Worm (Caenorhabditis elegans) whole organism, early embryonic: Measurements from ENCODE around the gene ulp-4.

Experiments used
- ama-1 ChIP-seq: fragments of 150-350 bp; optimal IDR thresholded peaks from 2 replicates; lab custom pipeline; 2014
- tbx-11 ChIP-seq: fragments of 200-800 bp; sonication (Bioruptor generic); IDR thresholded peaks from 2 replicates; pipeline ENCODE4 v1.3.6; 2022; ENCODE audit warnings: missing genetic modification characterization, missing compliant biosample characterization
- tbx-37 ChIP-seq: fragments of 200-800 bp; sonication (Bioruptor generic); conservative IDR thresholded peaks from 2 replicates; pipeline ENCODE4 v1.3.6; 2022; ENCODE audit warnings: missing genetic modification reagents, missing genetic modification characterization, missing compliant biosample characterization

DNA sequence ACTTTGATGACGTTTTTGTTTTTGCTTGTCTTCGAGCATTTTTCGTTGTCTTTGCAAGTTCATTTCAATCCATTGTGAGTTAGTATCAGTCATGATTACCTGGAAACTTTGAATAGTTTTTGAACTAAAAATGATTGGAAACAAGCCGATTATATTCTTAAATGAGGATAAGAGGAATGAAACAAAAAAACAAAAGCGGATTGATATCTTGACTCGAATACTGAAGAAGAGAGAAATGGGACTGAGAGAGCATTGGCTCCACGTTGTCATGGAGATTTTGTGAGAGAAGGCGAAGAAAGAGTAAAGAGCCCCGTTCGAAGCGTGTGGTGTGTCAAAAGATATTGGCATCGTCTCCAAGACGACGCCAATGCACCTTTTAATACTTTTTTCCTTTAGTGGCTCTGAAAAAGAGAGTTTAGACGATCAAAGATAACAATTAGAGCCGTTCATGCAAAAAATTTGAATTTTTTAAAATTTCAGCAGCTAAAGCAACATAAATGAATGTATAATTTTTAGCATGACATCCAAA lies 27.1 kb downstream of the ulp-4 start, which contains the start of the genes tub-1 and tmem-138:
- TF ChIP-seq ama-1 (lab: Kevin White, UChicago), result no peak
- no peak for TF ChIP-seq tbx-11 (GFP tag; lab: Robert Waterston, UW)
- no peak for TF ChIP-seq tbx-37 (GFP tag; lab: Robert Waterston, UW)
